Fruit fly (Drosophila melanogaster) S2 (cell line): ENCODE measurements around the gene CG4461.

Experiments used
- CG8478 ChIP-seq: fragments of >200 bp; optimal IDR thresholded peaks from 2 replicates; lab custom pipeline; 2018
- CTCF ChIP-seq, 2 experiments: fragments of >200 bp; optimal IDR thresholded peaks; 2 replicates each; lab custom pipeline; 2018

DNA sequence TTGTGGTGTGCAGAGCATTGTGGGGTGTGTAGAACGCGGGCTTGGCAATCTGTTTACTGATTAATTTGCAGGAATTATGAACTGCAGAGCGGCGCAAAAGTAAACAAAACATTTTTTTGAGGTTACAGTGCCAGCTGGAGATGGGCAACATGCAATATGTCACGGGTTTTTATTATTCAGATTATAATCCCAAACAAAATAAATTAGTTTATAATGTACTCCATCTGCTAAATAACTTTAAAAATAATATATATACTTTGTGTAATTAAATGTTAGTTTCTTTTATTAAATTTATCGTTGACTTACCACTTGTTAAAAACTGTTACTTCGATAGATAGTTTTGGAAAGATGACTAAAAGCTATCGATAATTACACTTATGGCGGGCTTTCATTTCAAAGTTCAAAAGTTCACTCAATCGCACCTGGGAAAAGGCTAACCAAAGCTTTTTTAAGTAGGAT is 4.3 kb upstream of the CG4461 start, which contains the start of gene Fdx1:
- TF ChIP-seq CTCF (optimal IDR thresholded peaks at IDR 0.05; lab: Kevin White, UChicago) (no peak), CG8478 (lab: Kevin White, UChicago) (no peak)
